In genomic region chr3R:14469724-14470123, dm6 we compare ENCODE assay signal across 3 fruit fly cellular contexts.
TF ChIP-seq lines count a peak whose summit lies in the region.

No protein-coding gene starts in this region.

TF ChIP-seq in whole organism, embryonic, 481 proteins besides CTCF, POLR2A, EP300 and RAD21 (continued from another document and continues in another):
- TF ChIP-seq Bdp1 (GFP tag; optimal IDR thresholded peaks at IDR 0.05; lab: Kevin White, UChicago), result peak; percentile 14
- no peak for TF ChIP-seq CG7963 (GFP tag; IDR thresholded peaks at IDR 0.05; lab: Robert Waterston, UW; ENCODE audit: partially characterized antibody)
- TF ChIP-seq dan (GFP tag; IDR thresholded peaks at IDR 0.05; lab: Robert Waterston, UW), result no peak
- no peak for TF ChIP-seq her (GFP tag; optimal IDR thresholded peaks at IDR 0.05; lab: Kevin White, UChicago)
- TF ChIP-seq sisA (GFP tag; IDR thresholded peaks at IDR 0.05; lab: Robert Waterston, UW), result peak; percentile 45; the same call in 1 of the 2 replicates
- TF ChIP-seq CG17186 (GFP tag; optimal IDR thresholded peaks at IDR 0.05; lab: Kevin White, UChicago), result no peak
- no peak for TF ChIP-seq Mes4 (GFP tag; optimal IDR thresholded peaks at IDR 0.05; lab: Kevin White, UChicago)
- no peak for TF ChIP-seq CG15514 (GFP tag; optimal IDR thresholded peaks at IDR 0.05; lab: Kevin White, UChicago)
- no peak for TF ChIP-seq zfh2 (GFP tag; optimal IDR thresholded peaks at IDR 0.05; lab: Kevin White, UChicago)
- no peak for TF ChIP-seq Optix (GFP tag; IDR thresholded peaks at IDR 0.05; lab: Robert Waterston, UW)
- peak; percentile 75 for TF ChIP-seq CG4404 (GFP tag; IDR thresholded peaks at IDR 0.05; lab: Robert Waterston, UW)
- TF ChIP-seq fu2 (GFP tag; optimal IDR thresholded peaks at IDR 0.05; lab: Kevin White, UChicago), result no peak
- TF ChIP-seq CG30403 (GFP tag; optimal IDR thresholded peaks at IDR 0.05; lab: Kevin White, UChicago), result peak; percentile 64
- peak; percentile 39 for TF ChIP-seq CG8290 (GFP tag; optimal IDR thresholded peaks at IDR 0.05; lab: Kevin White, UChicago)
- TF ChIP-seq CG8290 (tag; optimal IDR thresholded peaks at IDR 0.05; lab: Kevin White, UChicago), result no peak
- peak; percentile 20 for TF ChIP-seq cwo (GFP tag; optimal IDR thresholded peaks at IDR 0.05; lab: Kevin White, UChicago)
- TF ChIP-seq disco-r (GFP tag; optimal IDR thresholded peaks at IDR 0.05; lab: Kevin White, UChicago), result no peak
- no peak for TF ChIP-seq sqz (GFP tag; optimal IDR thresholded peaks at IDR 0.05; lab: Kevin White, UChicago)
- peak; percentile 59 for TF ChIP-seq CG15696 (tag; optimal IDR thresholded peaks at IDR 0.05; lab: Kevin White, UChicago)
- no peak for TF ChIP-seq CG14014 (GFP tag; IDR thresholded peaks at IDR 0.05; lab: Robert Waterston, UW)
- no peak for TF ChIP-seq BEAF-32 (GFP tag; optimal IDR thresholded peaks at IDR 0.05; lab: Kevin White, UChicago)
- TF ChIP-seq tap (tag; optimal IDR thresholded peaks at IDR 0.05; lab: Kevin White, UChicago), result peak; percentile 65
- no peak for TF ChIP-seq CG13894 (tag; optimal IDR thresholded peaks at IDR 0.05; lab: Kevin White, UChicago)
- no peak for TF ChIP-seq z (GFP tag; IDR thresholded peaks at IDR 0.05; lab: Robert Waterston, UW)
- no peak for TF ChIP-seq crc (GFP tag; optimal IDR thresholded peaks at IDR 0.05; lab: Kevin White, UChicago)
- TF ChIP-seq psq (GFP tag; optimal IDR thresholded peaks at IDR 0.05; lab: Kevin White, UChicago), result no peak
- TF ChIP-seq gem (tag; optimal IDR thresholded peaks at IDR 0.05; lab: Kevin White, UChicago), result peak; percentile 80
- peak; percentile 42 to 62 for TF ChIP-seq chif (GFP tag; optimal IDR thresholded peaks at IDR 0.05; lab: Kevin White, UChicago)
- TF ChIP-seq phol (tag; optimal IDR thresholded peaks at IDR 0.05; lab: Kevin White, UChicago), result peak; percentile 81
- peak; percentile 9 for TF ChIP-seq CG3281 (GFP tag; optimal IDR thresholded peaks at IDR 0.05; lab: Kevin White, UChicago)
- TF ChIP-seq CG6765 (GFP tag; optimal IDR thresholded peaks at IDR 0.05; lab: Kevin White, UChicago), result no peak
- no peak for TF ChIP-seq Elba2 (GFP tag; optimal IDR thresholded peaks at IDR 0.05; lab: Kevin White, UChicago)
- peak; percentile 37 for TF ChIP-seq lilli (GFP tag; optimal IDR thresholded peaks at IDR 0.05; lab: Kevin White, UChicago)
- TF ChIP-seq CG14667 (GFP tag; IDR thresholded peaks at IDR 0.05; lab: Robert Waterston, UW), result peak; percentile 60; the same call in 1 of the 2 replicates
- TF ChIP-seq Ada2b (GFP tag; IDR thresholded peaks at IDR 0.05; lab: Robert Waterston, UW), result no peak
- TF ChIP-seq nerfin-1 (tag; optimal IDR thresholded peaks at IDR 0.05; lab: Kevin White, UChicago), result peak; percentile 43
- no peak for TF ChIP-seq MTF-1 (GFP tag; optimal IDR thresholded peaks at IDR 0.05; lab: Kevin White, UChicago; ENCODE audit: borderline replicate concordance)
- peak; percentile 52 for TF ChIP-seq CG33557 (GFP tag; optimal IDR thresholded peaks at IDR 0.05; lab: Kevin White, UChicago)
- TF ChIP-seq CG10321 (GFP tag; IDR thresholded peaks at IDR 0.05; lab: Robert Waterston, UW), result no peak
- peak; percentile 44 for TF ChIP-seq CG5245 (GFP tag; optimal IDR thresholded peaks at IDR 0.05; lab: Kevin White, UChicago)
- TF ChIP-seq CG5180 (GFP tag; optimal IDR thresholded peaks at IDR 0.05; lab: Kevin White, UChicago), result peak; percentile 33
- TF ChIP-seq CG16813 (GFP tag; IDR thresholded peaks at IDR 0.05; lab: Robert Waterston, UW; ENCODE audit: partially characterized antibody), result no peak
- TF ChIP-seq Jarid2 (GFP tag; optimal IDR thresholded peaks at IDR 0.05; lab: Kevin White, UChicago), result peak; percentile 4
- TF ChIP-seq CG11695 (GFP tag; IDR thresholded peaks at IDR 0.05; lab: Robert Waterston, UW), result 0 out of 3 replicates have a peak, but pooled peaks have one; percentile 44

TF ChIP-seq in whole organism, prepupa, 60 proteins besides CTCF, POLR2A, EP300 and RAD21 (continued from another document):
- peak; percentile 68 for TF ChIP-seq CG10631 (GFP tag; optimal IDR thresholded peaks at IDR 0.05; lab: Kevin White, UChicago)
- peak; percentile 34 for TF ChIP-seq CG8632 (GFP tag; optimal IDR thresholded peaks at IDR 0.05; lab: Kevin White, UChicago)
- TF ChIP-seq Met (GFP tag; optimal IDR thresholded peaks at IDR 0.05; lab: Kevin White, UChicago), result peak; percentile 57
- peak; percentile 4 for TF ChIP-seq Hr39 (GFP tag; optimal IDR thresholded peaks at IDR 0.05; lab: Kevin White, UChicago)
- peak; percentile 25 for TF ChIP-seq Sox102F (GFP tag; optimal IDR thresholded peaks at IDR 0.05; lab: Kevin White, UChicago)
- TF ChIP-seq dsx (GFP tag; optimal IDR thresholded peaks at IDR 0.05; lab: Kevin White, UChicago; ENCODE audit: poor library complexity, severe bottlenecking), result peak; percentile 58
- TF ChIP-seq CG11294 (GFP tag; IDR thresholded peaks at IDR 0.05; lab: Robert Waterston, UW), result peak; percentile 45; the same call in 1 of the 2 replicates
- TF ChIP-seq CG11902 (GFP tag; optimal IDR thresholded peaks at IDR 0.05; lab: Kevin White, UChicago), result no peak
- TF ChIP-seq OdsH (GFP tag; optimal IDR thresholded peaks at IDR 0.05; lab: Kevin White, UChicago), result peak; percentile 68
- TF ChIP-seq CG8119 (GFP tag; IDR thresholded peaks at IDR 0.05; lab: Robert Waterston, UW), result peak; percentile 78
- TF ChIP-seq dac (GFP tag; optimal IDR thresholded peaks at IDR 0.05; lab: Kevin White, UChicago), result peak; percentile 42
- TF ChIP-seq spab (GFP tag; optimal IDR thresholded peaks at IDR 0.05; lab: Kevin White, UChicago), result peak; percentile 34
- TF ChIP-seq fkh (GFP tag; optimal IDR thresholded peaks at IDR 0.05; lab: Kevin White, UChicago), result no peak
- TF ChIP-seq Sox14 (GFP tag; optimal IDR thresholded peaks at IDR 0.05; lab: Kevin White, UChicago), result peak; percentile 57
- TF ChIP-seq Eip93F (GFP tag; optimal IDR thresholded peaks at IDR 0.05; lab: Kevin White, UChicago), result no peak
- peak; percentile 8 to 22 for TF ChIP-seq ss (GFP tag; optimal IDR thresholded peaks at IDR 0.05; lab: Kevin White, UChicago)
- TF ChIP-seq CG3032 (tag; optimal IDR thresholded peaks at IDR 0.05; lab: Kevin White, UChicago), result peak; percentile 41
- TF ChIP-seq Eip78C (GFP tag; lab: Kevin White, UChicago), result peak; percentile 90
- peak; percentile 43 for TF ChIP-seq CG6276 (GFP tag; optimal IDR thresholded peaks at IDR 0.05; lab: Kevin White, UChicago)
- peak; percentile 16 for TF ChIP-seq fd59A (GFP tag; optimal IDR thresholded peaks at IDR 0.05; lab: Kevin White, UChicago)
- peak; percentile 82 for TF ChIP-seq CG32006 (GFP tag; optimal IDR thresholded peaks at IDR 0.05; lab: Kevin White, UChicago)
- peak; percentile 69 for TF ChIP-seq svp (GFP tag; lab: Kevin White, UChicago)
- peak; percentile 24 for TF ChIP-seq CG8319 (GFP tag; optimal IDR thresholded peaks at IDR 0.05; lab: Kevin White, UChicago)
- peak; percentile 42 for TF ChIP-seq CG6792 (GFP tag; optimal IDR thresholded peaks at IDR 0.05; lab: Kevin White, UChicago)
- TF ChIP-seq pdm3 (GFP tag; optimal IDR thresholded peaks at IDR 0.05; lab: Kevin White, UChicago), result peak; percentile 50
- no peak for TF ChIP-seq Smox (GFP tag; optimal IDR thresholded peaks at IDR 0.05; lab: Kevin White, UChicago)
- no peak for TF ChIP-seq CG9139 (GFP tag; optimal IDR thresholded peaks at IDR 0.05; lab: Kevin White, UChicago)
- peak; percentile 60 for TF ChIP-seq Hr4 (GFP tag; optimal IDR thresholded peaks at IDR 0.05; lab: Kevin White, UChicago)
- no peak for TF ChIP-seq CG31627 (GFP tag; optimal IDR thresholded peaks at IDR 0.05; lab: Kevin White, UChicago)
- TF ChIP-seq lz (GFP tag; optimal IDR thresholded peaks at IDR 0.05; lab: Kevin White, UChicago), result peak; percentile 36
- TF ChIP-seq Gug (GFP tag; IDR thresholded peaks at IDR 0.05; lab: Robert Waterston, UW), result peak; percentile 66; the same call in 1 of the 2 replicates
- peak; percentile 46 for TF ChIP-seq net (GFP tag; optimal IDR thresholded peaks at IDR 0.05; lab: Kevin White, UChicago)
- TF ChIP-seq Ets21C (GFP tag; optimal IDR thresholded peaks at IDR 0.05; lab: Kevin White, UChicago), result no peak
- peak; percentile 46 for TF ChIP-seq esn (GFP tag; optimal IDR thresholded peaks at IDR 0.05; lab: Kevin White, UChicago)
- TF ChIP-seq Blimp-1 (GFP tag; optimal IDR thresholded peaks at IDR 0.05; lab: Kevin White, UChicago), result no peak
- peak; percentile 71 for TF ChIP-seq Lpt (GFP tag; optimal IDR thresholded peaks at IDR 0.05; lab: Kevin White, UChicago)
- peak; percentile 69 for TF ChIP-seq achi (GFP tag; optimal IDR thresholded peaks at IDR 0.05; lab: Kevin White, UChicago)

TF ChIP-seq in whole organism, wandering third instar larva, 38 proteins besides CTCF, POLR2A, EP300 and RAD21 (continued from another document):
- TF ChIP-seq woc (GFP tag; optimal IDR thresholded peaks at IDR 0.05; lab: Kevin White, UChicago), result peak; percentile 13
- TF ChIP-seq h (GFP tag; optimal IDR thresholded peaks at IDR 0.05; lab: Kevin White, UChicago), result peak; percentile 60
- peak; percentile 22 for TF ChIP-seq ey (GFP tag; optimal IDR thresholded peaks at IDR 0.05; lab: Kevin White, UChicago)
- no peak for TF ChIP-seq Mio (GFP tag; optimal IDR thresholded peaks at IDR 0.05; lab: Kevin White, UChicago)
- no peak for TF ChIP-seq Hnf4 (GFP tag; optimal IDR thresholded peaks at IDR 0.05; lab: Kevin White, UChicago)
